Worm (Caenorhabditis elegans) whole organism, L2 larva: ENCODE data around the gene lips-7.

Experiments used
- F13H6.1 ChIP-seq: sonication (generic microtip); optimal IDR thresholded peaks from 2 replicates; lab custom pipeline; 2016; ENCODE audit warnings: missing genetic modification characterization, missing compliant biosample characterization
- R02D3.7 ChIP-seq: fragments of 150-350 bp; optimal IDR thresholded peaks from 2 replicates; lab custom pipeline; 2014; ENCODE audit warnings: missing biosample characterization, missing genetic modification characterization
- Y55F3AM.14 ChIP-seq: fragments of 200-800 bp; sonication (Bioruptor generic); optimal IDR thresholded peaks from 2 replicates; lab custom pipeline; 2018; ENCODE audit warnings: mild to moderate bottlenecking, missing genetic modification characterization, missing compliant biosample characterization
- ZK546.5 ChIP-seq: sonication (generic microtip); optimal IDR thresholded peaks from 2 replicates; lab custom pipeline; 2017; ENCODE audit warnings: missing biosample characterization, missing genetic modification characterization
- alr-1 ChIP-seq: fragments of 150-350 bp; optimal IDR thresholded peaks from 2 replicates; lab custom pipeline; 2014; ENCODE audit warnings: missing biosample characterization, missing genetic modification characterization
- blmp-1 ChIP-seq: sonication (generic microtip); optimal IDR thresholded peaks from 2 replicates; lab custom pipeline; 2017; ENCODE audit warnings: missing genetic modification characterization, mild to moderate bottlenecking, missing compliant biosample characterization, antibody characterized with exemption, moderate library complexity; ENCODE audit not compliant: insufficient read depth
- ceh-16 ChIP-seq: fragments of 150-350 bp; optimal IDR thresholded peaks from 2 replicates; lab custom pipeline; 2014; ENCODE audit warnings: missing biosample characterization, missing genetic modification characterization
- ceh-82 ChIP-seq: fragments of 150-350 bp; optimal IDR thresholded peaks from 2 replicates; lab custom pipeline; 2014; ENCODE audit warnings: missing biosample characterization, missing genetic modification characterization
- crh-2 ChIP-seq: sonication (generic microtip); optimal IDR thresholded peaks from 2 replicates; lab custom pipeline; 2017; ENCODE audit warnings: missing biosample characterization, missing genetic modification characterization
- dmd-4 ChIP-seq: sonication (generic microtip); optimal IDR thresholded peaks from 2 replicates; lab custom pipeline; 2017; ENCODE audit warnings: missing biosample characterization, missing genetic modification characterization
- egl-27 ChIP-seq: sonication (generic microtip); optimal IDR thresholded peaks from 3 replicates; lab custom pipeline; 2017; ENCODE audit warnings: missing biosample characterization, missing genetic modification reagents, missing genetic modification characterization
- fos-1 ChIP-seq: fragments of 150-350 bp; optimal IDR thresholded peaks from 2 replicates; lab custom pipeline; 2014; ENCODE audit warnings: missing biosample characterization, missing genetic modification characterization
- gmeb-1 ChIP-seq: fragments of 150-350 bp; optimal IDR thresholded peaks from 2 replicates; lab custom pipeline; 2014; ENCODE audit warnings: missing biosample characterization, missing genetic modification characterization
- lin-11 ChIP-seq: fragments of 150-350 bp; sonication (generic microtip); optimal IDR thresholded peaks from 2 replicates; lab custom pipeline; 2014; ENCODE audit warnings: missing biosample characterization, missing genetic modification characterization, inconsistent platforms, mixed read lengths
- lin-13 ChIP-seq: fragments of 150-350 bp; optimal IDR thresholded peaks from 2 replicates; lab custom pipeline; 2014; ENCODE audit warnings: missing biosample characterization, missing genetic modification reagents, missing genetic modification characterization
- lin-39 ChIP-seq: fragments of 150-350 bp; optimal IDR thresholded peaks from 2 replicates; lab custom pipeline; 2014; ENCODE audit warnings: missing biosample characterization, missing genetic modification reagents, missing genetic modification characterization
- mab-5 ChIP-seq: fragments of 150-350 bp; optimal IDR thresholded peaks from 2 replicates; lab custom pipeline; 2014; ENCODE audit warnings: missing biosample characterization, missing genetic modification characterization
- mbf-1 ChIP-seq: sonication (generic microtip); optimal IDR thresholded peaks from 2 replicates; lab custom pipeline; 2017; ENCODE audit warnings: missing biosample characterization, missing genetic modification characterization
- mdl-1 ChIP-seq, 2 experiments: fragments of 150-350 bp in 1 of 2; sonication (generic microtip) in 1 of 2; optimal IDR thresholded peaks; 2 replicates each; lab custom pipeline; 2017; ENCODE audit warnings: missing biosample characterization in 2 of 2, missing genetic modification characterization in 2 of 2
- nhr-10 ChIP-seq: sonication (generic microtip); optimal IDR thresholded peaks from 2 replicates; lab custom pipeline; 2017; ENCODE audit warnings: missing biosample characterization, missing genetic modification characterization
- nhr-11 ChIP-seq: fragments of 150-350 bp; optimal IDR thresholded peaks from 2 replicates; lab custom pipeline; 2014; ENCODE audit warnings: missing biosample characterization, missing genetic modification characterization
- nhr-12 ChIP-seq: fragments of 150-350 bp; optimal IDR thresholded peaks from 2 replicates; lab custom pipeline; 2014; ENCODE audit warnings: missing biosample characterization, missing genetic modification characterization
- nhr-237 ChIP-seq: fragments of 150-350 bp; optimal IDR thresholded peaks from 2 replicates; lab custom pipeline; 2014; ENCODE audit warnings: missing biosample characterization, missing genetic modification characterization
- nhr-25 ChIP-seq: fragments of 150-350 bp; sonication (generic microtip); optimal IDR thresholded peaks from 3 replicates; lab custom pipeline; 2014; ENCODE audit warnings: missing biosample characterization, missing genetic modification characterization
- nhr-6 ChIP-seq: fragments of 150-350 bp; optimal IDR thresholded peaks from 2 replicates; lab custom pipeline; 2014; ENCODE audit warnings: missing biosample characterization, missing genetic modification characterization
- nhr-77 ChIP-seq: fragments of 150-350 bp; optimal IDR thresholded peaks from 2 replicates; lab custom pipeline; 2014; ENCODE audit warnings: missing biosample characterization, missing genetic modification characterization
- peb-1 ChIP-seq: fragments of 150-350 bp; optimal IDR thresholded peaks from 2 replicates; lab custom pipeline; 2014; ENCODE audit warnings: missing biosample characterization, missing genetic modification characterization
- sem-4 ChIP-seq: fragments of 150-350 bp; optimal IDR thresholded peaks from 2 replicates; lab custom pipeline; 2014; ENCODE audit warnings: missing biosample characterization, missing genetic modification reagents, missing genetic modification characterization
- sma-9 ChIP-seq, 2 experiments: fragments of 150-350 bp in 1 of 2; sonication (generic microtip) in 1 of 2; optimal IDR thresholded peaks; 2 replicates each; lab custom pipeline; 2014 to 2016; ENCODE audit warnings: missing genetic modification characterization in 2 of 2, mild to moderate bottlenecking in 1 of 2, missing biosample characterization in 1 of 2, missing compliant biosample characterization in 1 of 2, missing genetic modification reagents in 1 of 2, moderate library complexity in 1 of 2
- snpc-4 ChIP-seq: fragments of 150-350 bp; optimal IDR thresholded peaks from 2 replicates; lab custom pipeline; 2014; ENCODE audit warnings: missing biosample characterization, missing genetic modification characterization
- unc-39 ChIP-seq: fragments of 150-350 bp; optimal IDR thresholded peaks from 2 replicates; lab custom pipeline; 2014; ENCODE audit warnings: missing biosample characterization, missing genetic modification characterization
- unc-55 ChIP-seq: fragments of 150-350 bp; sonication (generic microtip); optimal IDR thresholded peaks from 3 replicates; lab custom pipeline; 2014; ENCODE audit warnings: missing biosample characterization, missing genetic modification reagents, missing genetic modification characterization
- unc-62 ChIP-seq: fragments of 150-350 bp; optimal IDR thresholded peaks from 2 replicates; lab custom pipeline; 2014; ENCODE audit warnings: missing biosample characterization, missing genetic modification reagents, missing genetic modification characterization
- zag-1 ChIP-seq: fragments of 150-350 bp; optimal IDR thresholded peaks from 2 replicates; lab custom pipeline; 2014; ENCODE audit warnings: missing biosample characterization, missing genetic modification characterization
- ztf-1 ChIP-seq: fragments of 200-800 bp; sonication (Bioruptor generic); conservative IDR thresholded peaks from 2 replicates; pipeline ENCODE4 v1.3.6; 2022; ENCODE audit warnings: missing genetic modification characterization, missing compliant biosample characterization
- ztf-11 ChIP-seq: sonication (generic microtip); optimal IDR thresholded peaks from 2 replicates; lab custom pipeline; 2017; ENCODE audit warnings: missing biosample characterization, missing genetic modification characterization

The lips-7 gene

ce11 chrII:509230-509629, 42.4 kb upstream of the lips-7 start, which contains the start of gene srh-105:
TSS of gene srh-105 (minus strand) at chrII:509330.
- TF ChIP-seq sem-4 (tag; lab: Kevin White, UChicago) (no peak), unc-62 (GFP tag; lab: Kevin White, UChicago) (no peak), gmeb-1 (tag; lab: Kevin White, UChicago) (no peak), ztf-1 (GFP tag; lab: Robert Waterston, UW) (no peak), mdl-1 (tag; optimal IDR thresholded peaks at IDR 0.05; lab: Kevin White, UChicago) (no peak), snpc-4 (tag; lab: Kevin White, UChicago) (no peak), crh-2 (tag; lab: Kevin White, UChicago) (no peak), nhr-6 (no peak), R02D3.7 (tag; lab: Kevin White, UChicago) (no peak), nhr-237 (no peak), dmd-4 (tag; lab: Kevin White, UChicago) (no peak), fos-1 (tag; lab: Kevin White, UChicago) (no peak), sma-9 (GFP tag; optimal IDR thresholded peaks at IDR 0.05; lab: Kevin White, UChicago) (no peak), sma-9 (tag; optimal IDR thresholded peaks at IDR 0.05; lab: Kevin White, UChicago) (no peak)

ce11 chrII:511968-512367, 39.7 kb upstream of the lips-7 start:
- TF ChIP-seq unc-55, result peak; percentile 43
- TF ChIP-seq mab-5 (tag; lab: Kevin White, UChicago), result peak; percentile 48
- no peak for TF ChIP-seq unc-39 (tag; lab: Kevin White, UChicago)
- no peak for TF ChIP-seq ceh-16 (tag; lab: Kevin White, UChicago)
- no peak for TF ChIP-seq blmp-1 (tag; lab: Kevin White, UChicago)
- TF ChIP-seq ZK546.5 (tag; lab: Kevin White, UChicago), result no peak
- no peak for TF ChIP-seq lin-11 (tag; lab: Kevin White, UChicago)
- TF ChIP-seq mbf-1, result no peak
- no peak for TF ChIP-seq ceh-82 (tag; lab: Kevin White, UChicago)

ce11 chrII:512630-513029, 39.0 kb upstream of the lips-7 start:
- TF ChIP-seq nhr-12 (tag; lab: Kevin White, UChicago) (no peak), unc-55 (peak; percentile 54), mdl-1 (tag; optimal IDR thresholded peaks at IDR 0.05; lab: Kevin White, UChicago) (no peak), mab-5 (tag; lab: Kevin White, UChicago) (peak; percentile 80), nhr-77 (tag; lab: Kevin White, UChicago) (no peak)

DNA sequence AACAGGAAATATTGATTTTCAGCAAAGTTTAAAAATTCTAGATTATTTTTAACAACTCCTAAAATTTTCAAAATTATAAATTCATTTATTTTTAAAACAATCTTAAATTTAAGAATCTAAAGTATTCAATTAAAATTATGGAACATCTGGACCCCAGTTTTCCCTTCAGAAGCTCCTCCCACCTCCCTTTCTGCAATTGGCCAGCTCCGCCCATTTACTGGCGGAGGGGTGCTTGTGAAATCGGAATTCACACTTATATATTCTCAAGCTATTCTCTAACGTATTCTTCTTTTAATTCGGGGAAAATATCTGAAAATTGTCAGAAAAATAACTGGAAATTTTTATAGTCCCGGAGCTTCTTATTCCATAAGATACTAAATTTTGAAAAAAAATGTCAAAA, 35.9 kb upstream of the lips-7 start, which contains the start of gene mab-9:
TSS of gene mab-9 (plus strand) at position 260 of the 400 bp plus-strand sequence.
- peak; percentile 25 for TF ChIP-seq unc-55
- no peak for TF ChIP-seq crh-2 (tag; lab: Kevin White, UChicago)
- TF ChIP-seq R02D3.7 (tag; lab: Kevin White, UChicago), result no peak
- TF ChIP-seq blmp-1 (tag; lab: Kevin White, UChicago), result no peak
- TF ChIP-seq peb-1 (tag; lab: Kevin White, UChicago), result no peak
- TF ChIP-seq gmeb-1 (tag; lab: Kevin White, UChicago), result no peak
- TF ChIP-seq unc-39 (tag; lab: Kevin White, UChicago), result no peak
- TF ChIP-seq Y55F3AM.14 (GFP tag; lab: Kevin White, UChicago), result no peak

ce11 chrII:521720-522119, 29.9 kb upstream of the lips-7 start:
- TF ChIP-seq lin-39, result no peak
- TF ChIP-seq nhr-10, result no peak
- no peak for TF ChIP-seq nhr-25
- no peak for TF ChIP-seq egl-27 (tag; lab: Kevin White, UChicago)
- peak; percentile 66 for TF ChIP-seq fos-1 (tag; lab: Kevin White, UChicago)

ce11 chrII:522302-522701, 29.4 kb upstream of the lips-7 start, which contains the start of gene slc-36.2:
TSS of gene slc-36.2 (plus strand) at chrII:522602.
- no peak for TF ChIP-seq nhr-237
- no peak for TF ChIP-seq mdl-1 (tag; optimal IDR thresholded peaks at IDR 0.05; lab: Kevin White, UChicago)
- TF ChIP-seq ceh-16 (tag; lab: Kevin White, UChicago), result no peak
- TF ChIP-seq nhr-10, result no peak
- TF ChIP-seq egl-27 (tag; lab: Kevin White, UChicago), result no peak
- no peak for TF ChIP-seq ztf-11 (tag; lab: Kevin White, UChicago)
- TF ChIP-seq crh-2 (tag; lab: Kevin White, UChicago), result no peak
- TF ChIP-seq Y55F3AM.14 (GFP tag; lab: Kevin White, UChicago), result no peak
- no peak for TF ChIP-seq nhr-12 (tag; lab: Kevin White, UChicago)
- no peak for TF ChIP-seq alr-1 (tag; lab: Kevin White, UChicago)
- TF ChIP-seq sem-4 (tag; lab: Kevin White, UChicago), result no peak
- TF ChIP-seq zag-1 (tag; lab: Kevin White, UChicago), result no peak
- TF ChIP-seq nhr-11 (tag; lab: Kevin White, UChicago), result no peak
- no peak for TF ChIP-seq lin-13 (GFP tag; lab: Kevin White, UChicago)
- TF ChIP-seq unc-39 (tag; lab: Kevin White, UChicago), result no peak
- no peak for TF ChIP-seq lin-11 (tag; lab: Kevin White, UChicago)
- no peak for TF ChIP-seq peb-1 (tag; lab: Kevin White, UChicago)
- TF ChIP-seq F13H6.1 (tag; lab: Kevin White, UChicago), result no peak
- TF ChIP-seq, all 48 proteins: peak for 0
